Fruit fly (Drosophila melanogaster) whole organism, embryonic: ENCODE data around the gene HINT1.

ENCODE experiments used
- Atf-2 ChIP-seq: fragments of 200-800 bp; sonication (Bioruptor generic); optimal IDR thresholded peaks from 2 replicates; lab custom pipeline; 2016; ENCODE audit warnings: missing biosample characterization, missing genetic modification characterization
- Bgb ChIP-seq: fragments of 200-800 bp; sonication (Bioruptor generic); IDR thresholded peaks from 2 replicates; pipeline ENCODE4 v1.3.6; 2022; ENCODE audit warnings: missing biosample characterization, missing genetic modification characterization; ENCODE audit not compliant: partially characterized antibody
- CG10366 ChIP-seq: fragments of 200-800 bp; sonication (Bioruptor generic); IDR thresholded peaks from 2 replicates; pipeline ENCODE4 v1.3.6; 2022; ENCODE audit warnings: missing biosample characterization, missing genetic modification characterization
- CG10431 ChIP-seq: fragments of 200-800 bp; sonication (Bioruptor generic); optimal IDR thresholded peaks from 3 replicates; lab custom pipeline; 2018; ENCODE audit warnings: missing biosample characterization, mild to moderate bottlenecking, missing genetic modification characterization
- CG10979 ChIP-seq: fragments of 200-800 bp; sonication (Bioruptor generic); optimal IDR thresholded peaks from 2 replicates; lab custom pipeline; 2018; ENCODE audit warnings: missing biosample characterization, mild to moderate bottlenecking, missing genetic modification characterization, moderate library complexity
- CG13287 ChIP-seq: fragments of 200-800 bp; sonication (Bioruptor generic); IDR thresholded peaks from 2 replicates; pipeline ENCODE4 v1.3.6; 2022; ENCODE audit warnings: missing biosample characterization, missing genetic modification characterization; ENCODE audit not compliant: partially characterized antibody
- CG13775 ChIP-seq: fragments of 200-800 bp; sonication (Bioruptor generic); optimal IDR thresholded peaks from 3 replicates; lab custom pipeline; 2017; ENCODE audit warnings: missing biosample characterization, mild to moderate bottlenecking, missing genetic modification characterization
- CG15514 ChIP-seq: fragments of 200-800 bp; sonication (Bioruptor generic); optimal IDR thresholded peaks from 3 replicates; lab custom pipeline; 2017; ENCODE audit warnings: missing biosample characterization, missing genetic modification characterization, mild to moderate bottlenecking, moderate library complexity, missing genetic modification reagents
- CG15601 ChIP-seq: fragments of 200-800 bp; sonication (Bioruptor generic); optimal IDR thresholded peaks from 3 replicates; lab custom pipeline; 2019; ENCODE audit warnings: missing biosample characterization, mild to moderate bottlenecking, missing genetic modification characterization, moderate library complexity
- CG17186 ChIP-seq: fragments of 200-800 bp; sonication (Bioruptor generic); optimal IDR thresholded peaks from 3 replicates; lab custom pipeline; 2017; ENCODE audit warnings: missing biosample characterization, missing genetic modification reagents, missing genetic modification characterization
- CG17328 ChIP-seq: fragments of 200-800 bp; sonication (Bioruptor generic); IDR thresholded peaks from 2 replicates; pipeline ENCODE4 v1.3.6; 2022; ENCODE audit warnings: missing biosample characterization, missing genetic modification characterization
- CG32772 ChIP-seq: fragments of 200-800 bp; sonication (Bioruptor generic); IDR thresholded peaks from 2 replicates; pipeline ENCODE4 v1.3.6; 2022; ENCODE audit warnings: missing biosample characterization, missing genetic modification characterization
- CG4730 ChIP-seq: fragments of 200-800 bp; sonication (Bioruptor generic); IDR thresholded peaks from 2 replicates; pipeline ENCODE4 v1.3.6; 2022; ENCODE audit warnings: missing biosample characterization, missing genetic modification characterization
- CG5180 ChIP-seq: fragments of 200-800 bp; sonication (Bioruptor generic); optimal IDR thresholded peaks from 3 replicates; lab custom pipeline; 2017; ENCODE audit warnings: missing biosample characterization, missing genetic modification characterization, mild to moderate bottlenecking, moderate library complexity, missing genetic modification reagents
- CG6654 ChIP-seq: fragments of 200-800 bp; sonication (Bioruptor generic); optimal IDR thresholded peaks from 2 replicates; lab custom pipeline; 2017; ENCODE audit warnings: missing biosample characterization, mild to moderate bottlenecking, missing genetic modification characterization
- CG6683 ChIP-seq: fragments of 200-800 bp; sonication (Bioruptor generic); optimal IDR thresholded peaks from 2 replicates; lab custom pipeline; 2017; ENCODE audit warnings: missing biosample characterization, mild to moderate bottlenecking, missing genetic modification characterization, missing genetic modification reagents
- CG7357 ChIP-seq: fragments of 200-800 bp; sonication (Bioruptor generic); IDR thresholded peaks from 3 replicates; pipeline ENCODE4 v1.3.6; 2022; ENCODE audit warnings: missing biosample characterization, missing genetic modification characterization
- CG8089 ChIP-seq: fragments of 200-800 bp; sonication (Bioruptor generic); optimal IDR thresholded peaks from 3 replicates; lab custom pipeline; 2016; ENCODE audit warnings: missing biosample characterization, missing genetic modification characterization
- CG8388 ChIP-seq: fragments of 200-800 bp; sonication (Bioruptor generic); optimal IDR thresholded peaks from 2 replicates; lab custom pipeline; 2019; ENCODE audit warnings: missing biosample characterization, mild to moderate bottlenecking, missing genetic modification characterization, moderate library complexity
- CG9437 ChIP-seq: fragments of 200-800 bp; sonication (Bioruptor generic); optimal IDR thresholded peaks from 2 replicates; lab custom pipeline; 2018; ENCODE audit warnings: missing biosample characterization, mild to moderate bottlenecking, missing genetic modification characterization
- CTCF ChIP-seq: fragments of 200-800 bp; sonication (Bioruptor generic); optimal IDR thresholded peaks from 2 replicates; lab custom pipeline; 2017; ENCODE audit warnings: missing biosample characterization, mild to moderate bottlenecking, missing genetic modification characterization, moderate library complexity
- CoRest ChIP-seq: fragments of 200-800 bp; sonication (Bioruptor generic); optimal IDR thresholded peaks from 3 replicates; lab custom pipeline; 2018; ENCODE audit warnings: missing biosample characterization, mild to moderate bottlenecking, missing genetic modification characterization, moderate library complexity
- Dfd ChIP-seq, 2 experiments: fragments of >200 bp; optimal IDR thresholded peaks; 2 replicates each; lab custom pipeline; 2017; ENCODE audit warnings: missing biosample characterization in 2 of 2, missing genetic modification characterization in 2 of 2
- Dip2 ChIP-seq: fragments of 200-800 bp; sonication (Bioruptor generic); IDR thresholded peaks from 2 replicates; pipeline ENCODE4 v1.3.6; 2022; ENCODE audit warnings: missing biosample characterization, missing genetic modification characterization
- Dll ChIP-seq: fragments of 200-800 bp; sonication (Bioruptor generic); IDR thresholded peaks from 4 replicates; pipeline ENCODE4 v1.3.6; 2022; ENCODE audit warnings: missing biosample characterization, missing genetic modification characterization; ENCODE audit not compliant: partially characterized antibody
- Dref ChIP-seq: fragments of 200-800 bp; sonication (Bioruptor generic); IDR thresholded peaks from 2 replicates; pipeline ENCODE4 v1.3.6; 2022; ENCODE audit warnings: missing biosample characterization, missing genetic modification characterization
- Ets65A ChIP-seq: fragments of 200-800 bp; sonication (Bioruptor generic); peaks from one replicate; lab custom pipeline; 2016; ENCODE audit warnings: missing biosample characterization, missing genetic modification characterization
- Ets97D ChIP-seq: fragments of 200-800 bp; sonication (Bioruptor generic); optimal IDR thresholded peaks from 3 replicates; lab custom pipeline; 2016; ENCODE audit warnings: missing biosample characterization, missing genetic modification characterization
- Hr3 ChIP-seq: fragments of 200-800 bp; sonication (Bioruptor generic); optimal IDR thresholded peaks from 3 replicates; lab custom pipeline; 2016; ENCODE audit warnings: missing biosample characterization, missing genetic modification characterization
- Hsf ChIP-seq: fragments of 200-800 bp; sonication (Bioruptor generic); optimal IDR thresholded peaks from 3 replicates; lab custom pipeline; 2016; ENCODE audit warnings: missing biosample characterization, missing genetic modification characterization
- Lhr ChIP-seq: fragments of 200-800 bp; sonication (Bioruptor generic); optimal IDR thresholded peaks from 3 replicates; lab custom pipeline; 2017; ENCODE audit warnings: mild to moderate bottlenecking, missing biosample characterization, missing genetic modification reagents, missing genetic modification characterization
- Lim3 ChIP-seq: fragments of 200-800 bp; sonication (Bioruptor generic); IDR thresholded peaks from 2 replicates; pipeline ENCODE4 v1.3.6; 2022; ENCODE audit warnings: missing biosample characterization, missing genetic modification characterization
- Med ChIP-seq: fragments of 200-800 bp; sonication (Bioruptor generic); peaks from one replicate; lab custom pipeline; 2016; ENCODE audit warnings: missing biosample characterization, missing genetic modification characterization, mild to moderate bottlenecking, inconsistent platforms, moderate library complexity
- YL-1 ChIP-seq: fragments of 200-800 bp; sonication (Bioruptor generic); optimal IDR thresholded peaks from 3 replicates; lab custom pipeline; 2017; ENCODE audit warnings: missing biosample characterization, mild to moderate bottlenecking, missing genetic modification characterization
- ab ChIP-seq: fragments of 200-800 bp; sonication (Bioruptor generic); optimal IDR thresholded peaks from 2 replicates; lab custom pipeline; 2016; ENCODE audit warnings: missing biosample characterization, missing genetic modification characterization
- bsh ChIP-seq, 2 experiments: fragments of 200-800 bp; sonication (Bioruptor generic); optimal IDR thresholded peaks; 2 replicates each; lab custom pipeline; 2017 to 2018; ENCODE audit warnings: mild to moderate bottlenecking in 2 of 2, missing biosample characterization in 2 of 2, missing genetic modification characterization in 2 of 2, moderate library complexity in 1 of 2
- hbn ChIP-seq: fragments of 200-800 bp; sonication (Bioruptor generic); IDR thresholded peaks from 2 replicates; pipeline ENCODE4 v1.3.6; 2022; ENCODE audit warnings: missing biosample characterization, missing genetic modification characterization; ENCODE audit not compliant: partially characterized antibody
- ind ChIP-seq: fragments of 200-800 bp; sonication (Bioruptor generic); optimal IDR thresholded peaks from 3 replicates; lab custom pipeline; 2016; ENCODE audit warnings: missing biosample characterization, missing genetic modification characterization
- inv ChIP-seq: fragments of 200-800 bp; sonication (Bioruptor generic); IDR thresholded peaks from 2 replicates; pipeline ENCODE4 v1.3.6; 2022; ENCODE audit warnings: missing biosample characterization, missing genetic modification characterization; ENCODE audit not compliant: partially characterized antibody
- ken ChIP-seq: fragments of 200-800 bp; sonication (Bioruptor generic); IDR thresholded peaks from 3 replicates; pipeline ENCODE4 v1.3.6; 2022; ENCODE audit warnings: missing biosample characterization, missing genetic modification characterization
- knrl ChIP-seq: fragments of 200-800 bp; sonication (Bioruptor generic); IDR thresholded peaks from 3 replicates; pipeline ENCODE4 v1.3.6; 2022; ENCODE audit warnings: missing biosample characterization, missing genetic modification characterization; ENCODE audit not compliant: partially characterized antibody
- lab ChIP-seq: fragments of 200-800 bp; sonication (Bioruptor generic); optimal IDR thresholded peaks from 3 replicates; lab custom pipeline; 2017; ENCODE audit warnings: missing biosample characterization, missing genetic modification characterization, mild to moderate bottlenecking, moderate library complexity, missing genetic modification reagents
- nmo ChIP-seq: fragments of 200-800 bp; sonication (Bioruptor generic); optimal IDR thresholded peaks from 2 replicates; lab custom pipeline; 2018; ENCODE audit warnings: missing biosample characterization, mild to moderate bottlenecking, missing genetic modification characterization, moderate library complexity
- pfk ChIP-seq: fragments of 200-800 bp; sonication (Bioruptor generic); optimal IDR thresholded peaks from 2 replicates; lab custom pipeline; 2018; ENCODE audit warnings: missing biosample characterization, mild to moderate bottlenecking, missing genetic modification characterization, moderate library complexity
- prd ChIP-seq, 3 experiments: fragments of >200 bp in 2 of 3; fragments of 200-800 bp in 1 of 3; sonication (Bioruptor generic) in 1 of 3; optimal IDR thresholded peaks in 2 of 3; IDR thresholded peaks in 1 of 3; 2 replicates in 2 of 3; 3 replicates in 1 of 3; pipeline versions ENCODE4 v1.3.6 to Lab custom; 2017 to 2022; ENCODE audit warnings: missing biosample characterization in 1 of 3, missing genetic modification characterization in 1 of 3
- row ChIP-seq: fragments of 200-800 bp; sonication (Bioruptor generic); IDR thresholded peaks from 3 replicates; pipeline ENCODE4 v1.3.6; 2022; ENCODE audit warnings: missing biosample characterization, missing genetic modification characterization
- stwl ChIP-seq: fragments of 200-800 bp; sonication (Bioruptor generic); optimal IDR thresholded peaks from 3 replicates; lab custom pipeline; 2018; ENCODE audit warnings: missing biosample characterization, mild to moderate bottlenecking, missing genetic modification characterization, moderate library complexity
- vfl ChIP-seq: fragments of 200-800 bp; sonication (Bioruptor generic); optimal IDR thresholded peaks from 2 replicates; lab custom pipeline; 2016; ENCODE audit warnings: missing biosample characterization, missing genetic modification characterization
- zen ChIP-seq: fragments of 200-800 bp; sonication (Bioruptor generic); optimal IDR thresholded peaks from 3 replicates; lab custom pipeline; 2018; ENCODE audit warnings: missing biosample characterization, mild to moderate bottlenecking, missing genetic modification characterization, moderate library complexity
- zen2 ChIP-seq: fragments of 200-800 bp; sonication (Bioruptor generic); IDR thresholded peaks from 3 replicates; pipeline ENCODE4 v1.3.6; 2022; ENCODE audit warnings: missing biosample characterization, missing genetic modification characterization; ENCODE audit not compliant: partially characterized antibody

The HINT1 gene

dm6 chr2L:2724459-2724858, 45.5 kb upstream of the HINT1 start:
- no peak for TF ChIP-seq Atf-2 (GFP tag; lab: Kevin White, UChicago)
- TF ChIP-seq CG6683 (GFP tag; lab: Kevin White, UChicago): no peak
- no peak for TF ChIP-seq Ets65A (GFP tag; lab: Kevin White, UChicago)
- TF ChIP-seq ken: no peak
- peak; percentile 41; the same call in 1 of the 3 replicates for TF ChIP-seq knrl
- TF ChIP-seq CG4730: no peak
- peak; percentile 52; the same call in 1 of the 2 replicates for TF ChIP-seq Bgb (GFP tag; lab: Robert Waterston, UW)
- TF ChIP-seq Lhr: no peak
- TF ChIP-seq zen (tag; lab: Kevin White, UChicago): peak; percentile 6
- peak; percentile 19; the same call in 1 of the 3 replicates for TF ChIP-seq row (GFP tag; lab: Robert Waterston, UW)
- peak; percentile 27; the same call in 1 of the 2 replicates for TF ChIP-seq CG13287 (GFP tag; lab: Robert Waterston, UW)
- peak; percentile 26 for TF ChIP-seq CG10979 (tag; lab: Kevin White, UChicago)
- no peak for TF ChIP-seq CG32772 (GFP tag; lab: Robert Waterston, UW)
- peak; percentile 13 for TF ChIP-seq CoRest (tag; lab: Kevin White, UChicago)
- TF ChIP-seq CG7357: no peak
- TF ChIP-seq Med (GFP tag; lab: Kevin White, UChicago): peak; percentile 1
- TF ChIP-seq CG6654 (GFP tag; lab: Kevin White, UChicago): no peak
- no peak for TF ChIP-seq Dll (GFP tag; lab: Robert Waterston, UW)
- no peak for TF ChIP-seq Dip2 (GFP tag; lab: Robert Waterston, UW)
- TF ChIP-seq CG17186 (GFP tag; lab: Kevin White, UChicago): no peak
- TF ChIP-seq CG10431 (GFP tag; lab: Kevin White, UChicago): no peak
- no peak for TF ChIP-seq CG10366 (GFP tag; lab: Robert Waterston, UW)
- peak; percentile 99 for TF ChIP-seq CG9437 (GFP tag; lab: Kevin White, UChicago)
- TF ChIP-seq CG15514 (GFP tag; lab: Kevin White, UChicago): no peak
- no peak for TF ChIP-seq prd (optimal IDR thresholded peaks at IDR 0.05; lab: Kevin White, UChicago)
- TF ChIP-seq prd (GFP tag; IDR thresholded peaks at IDR 0.05; lab: Robert Waterston, UW): no peak
- TF ChIP-seq CG5180 (GFP tag; lab: Kevin White, UChicago): no peak
- TF ChIP-seq ind (GFP tag; lab: Kevin White, UChicago): no peak
- TF ChIP-seq ab (GFP tag; lab: Kevin White, UChicago): no peak
- no peak for TF ChIP-seq CG8089 (GFP tag; lab: Kevin White, UChicago)
- peak; percentile 79 for TF ChIP-seq CTCF (GFP tag; lab: Kevin White, UChicago)
- no peak for TF ChIP-seq Dfd (GFP tag; optimal IDR thresholded peaks at IDR 0.05; lab: Kevin White, UChicago)
- TF ChIP-seq CG8388 (GFP tag; lab: Kevin White, UChicago): no peak
- TF ChIP-seq inv (GFP tag; lab: Robert Waterston, UW): no peak
- TF ChIP-seq Lim3 (GFP tag; lab: Robert Waterston, UW): no peak
- no peak for TF ChIP-seq lab (GFP tag; lab: Kevin White, UChicago)
- TF ChIP-seq Hsf (GFP tag; lab: Kevin White, UChicago): no peak
- no peak for TF ChIP-seq YL-1 (GFP tag; lab: Kevin White, UChicago)
- no peak for TF ChIP-seq CG15601 (tag; lab: Kevin White, UChicago)
- peak; percentile 63 for TF ChIP-seq stwl (tag; lab: Kevin White, UChicago)
- no peak for TF ChIP-seq nmo (GFP tag; lab: Kevin White, UChicago)
- TF ChIP-seq Hr3 (GFP tag; lab: Kevin White, UChicago): no peak
- no peak for TF ChIP-seq bsh (GFP tag; optimal IDR thresholded peaks at IDR 0.05; lab: Kevin White, UChicago)
- TF ChIP-seq Dref (GFP tag; lab: Robert Waterston, UW): no peak
- TF ChIP-seq pfk (GFP tag; lab: Kevin White, UChicago): no peak
- TF ChIP-seq CG17328: no peak
- TF ChIP-seq zen2 (GFP tag; lab: Robert Waterston, UW): no peak
- TF ChIP-seq hbn: no peak
- no peak for TF ChIP-seq CG13775 (GFP tag; lab: Kevin White, UChicago)
- TF ChIP-seq Ets97D: no peak
- no peak for TF ChIP-seq vfl (GFP tag; lab: Kevin White, UChicago)
